Worm (Caenorhabditis elegans) whole organism, young adult: ENCODE measurements around the gene col-98.

Experiments used
- T07F8.4 ChIP-seq: sonication (generic microtip); optimal IDR thresholded peaks from 2 replicates; lab custom pipeline; 2016; ENCODE audit warnings: mild to moderate bottlenecking, missing genetic modification characterization, moderate library complexity, missing compliant biosample characterization
- akir-1 ChIP-seq: fragments of 200-800 bp; sonication (Bioruptor generic); optimal IDR thresholded peaks from 2 replicates; lab custom pipeline; 2018; ENCODE audit warnings: mild to moderate bottlenecking, missing genetic modification characterization, moderate library complexity, missing compliant biosample characterization
- ama-1 ChIP-seq, 3 experiments: fragments of 150-350 bp in 1 of 3; sonication (generic microtip) in 2 of 3; optimal IDR thresholded peaks; 2 replicates each; lab custom pipeline; 2014 to 2018; ENCODE audit warnings: missing biosample characterization in 2 of 3, missing genetic modification characterization in 2 of 3, missing genetic modification reagents in 2 of 3
- attf-5 ChIP-seq: fragments of 200-800 bp; sonication (Bioruptor generic); optimal IDR thresholded peaks from 2 replicates; lab custom pipeline; 2018; ENCODE audit warnings: mild to moderate bottlenecking, missing genetic modification characterization, missing compliant biosample characterization
- dpl-1 ChIP-seq: fragments of 150-350 bp; optimal IDR thresholded peaks from 2 replicates; lab custom pipeline; 2014; ENCODE audit warnings: missing biosample characterization, missing genetic modification reagents, missing genetic modification characterization
- egl-18 ChIP-seq: fragments of 200-800 bp; sonication (Bioruptor generic); IDR thresholded peaks from 2 replicates; pipeline ENCODE4 v1.3.6; 2022; ENCODE audit warnings: missing genetic modification reagents, missing genetic modification characterization, missing compliant biosample characterization
- nfya-1 ChIP-seq: sonication (generic microtip); optimal IDR thresholded peaks from 2 replicates; lab custom pipeline; 2017; ENCODE audit warnings: antibody characterized with exemption, missing compliant biosample characterization, missing genetic modification characterization, borderline replicate concordance; ENCODE audit not compliant: insufficient read depth
- nfya-2 ChIP-seq: fragments of 200-800 bp; sonication (Bioruptor generic); IDR thresholded peaks from 2 replicates; pipeline ENCODE4 v1.3.6; 2022; ENCODE audit warnings: missing genetic modification reagents, missing genetic modification characterization, missing compliant biosample characterization
- pbrm-1 ChIP-seq: fragments of 200-800 bp; sonication (Bioruptor generic); IDR thresholded peaks from 2 replicates; pipeline ENCODE4 v1.3.6; 2022; ENCODE audit warnings: missing genetic modification reagents, missing genetic modification characterization, missing compliant biosample characterization
- repo-1 ChIP-seq: sonication (generic microtip); optimal IDR thresholded peaks from 2 replicates; lab custom pipeline; 2017; ENCODE audit warnings: mild to moderate bottlenecking, missing genetic modification characterization, missing compliant biosample characterization
- unc-130 ChIP-seq: sonication (generic microtip); optimal IDR thresholded peaks from 2 replicates; lab custom pipeline; 2016; ENCODE audit warnings: missing genetic modification reagents, missing genetic modification characterization, missing compliant biosample characterization

ce11 chrIII:12990997-12991396 lies 27.8 kb upstream of the col-98 start, which contains the start of gene ZK1010.12:
- TF ChIP-seq unc-130 (GFP tag; lab: Kevin White, UChicago): no peak
- no peak for TF ChIP-seq nfya-2
- TF ChIP-seq egl-18: no peak
- TF ChIP-seq T07F8.4 (tag; lab: Kevin White, UChicago): no peak
- no peak for TF ChIP-seq attf-5
- TF ChIP-seq repo-1 (tag; lab: Kevin White, UChicago): no peak
- TF ChIP-seq dpl-1 (GFP tag; lab: Kevin White, UChicago): no peak
- no peak for TF ChIP-seq ama-1 (optimal IDR thresholded peaks at IDR 0.05; lab: Kevin White, UChicago)
- TF ChIP-seq ama-1 (GFP tag; optimal IDR thresholded peaks at IDR 0.05; lab: Kevin White, UChicago): no peak
- no peak for TF ChIP-seq akir-1 (GFP tag; lab: Kevin White, UChicago)
- TF ChIP-seq nfya-1 (tag; lab: Kevin White, UChicago): no peak
- TF ChIP-seq pbrm-1: no peak
